Fruit fly (Drosophila melanogaster) whole organism, embryonic: ENCODE data around the gene pr.

Experiments
- CG34376 ChIP-seq: fragments of 200-800 bp; sonication (Bioruptor generic); optimal IDR thresholded peaks from 2 replicates; lab custom pipeline; 2018; ENCODE audit warnings: missing biosample characterization, mild to moderate bottlenecking, missing genetic modification characterization
- Ssrp ChIP-seq: fragments of 200-800 bp; sonication (Bioruptor generic); optimal IDR thresholded peaks from 2 replicates; lab custom pipeline; 2018; ENCODE audit warnings: missing biosample characterization, mild to moderate bottlenecking, missing genetic modification characterization, moderate library complexity
- Xrp1 ChIP-seq: fragments of 200-800 bp; sonication (Bioruptor generic); IDR thresholded peaks from 2 replicates; pipeline ENCODE4 v1.3.6; 2022; ENCODE audit warnings: missing biosample characterization, missing genetic modification characterization
- psq ChIP-seq: fragments of 200-800 bp; sonication (Bioruptor generic); optimal IDR thresholded peaks from 2 replicates; lab custom pipeline; 2017; ENCODE audit warnings: missing biosample characterization, missing genetic modification characterization

DNA sequence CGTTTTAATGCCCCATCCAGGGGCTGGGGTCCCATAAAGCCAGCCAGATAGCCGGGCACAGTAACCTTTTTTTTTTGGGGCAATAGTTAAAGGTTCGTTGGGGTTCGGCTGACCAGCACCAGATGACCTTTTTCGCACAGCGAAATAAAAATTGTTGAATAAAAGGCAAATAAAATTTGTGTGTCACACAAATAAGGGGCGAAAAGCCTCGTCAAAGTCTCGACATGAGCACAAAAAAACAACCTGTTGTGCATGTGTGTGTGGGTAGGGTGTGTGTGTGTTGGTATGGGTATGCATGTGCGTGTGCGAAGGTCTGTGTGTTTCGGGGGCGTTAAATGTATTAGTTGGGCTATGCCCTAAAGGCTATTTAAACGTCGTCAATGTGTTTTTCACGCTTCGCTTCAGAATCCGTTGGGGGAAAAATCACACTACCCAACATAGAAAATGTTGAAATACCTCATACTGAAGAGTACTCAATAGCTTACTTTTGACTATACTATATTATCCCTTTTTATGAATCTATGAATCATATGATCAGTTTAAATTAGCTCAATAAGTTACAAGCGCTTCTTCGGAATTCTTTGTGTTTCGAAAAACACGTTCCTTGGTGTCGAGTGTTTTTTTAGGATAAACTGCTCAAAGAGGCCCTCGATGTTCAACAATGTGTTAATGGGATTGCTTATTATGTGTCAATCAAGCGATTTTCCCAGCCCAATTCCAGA lies 23.9 kb downstream of the pr start:
- TF ChIP-seq Xrp1 (GFP tag; lab: Robert Waterston, UW) (no peak), CG34376 (GFP tag; lab: Kevin White, UChicago) (no peak), psq (GFP tag; lab: Kevin White, UChicago) (no peak), Ssrp (tag; lab: Kevin White, UChicago) (no peak)
